Worm (Caenorhabditis elegans) whole organism, L4 larva: ENCODE data around the gene mxl-3.

Source experiments
- D1046.2 ChIP-seq: fragments of 200-800 bp; sonication (Bioruptor generic); IDR thresholded peaks from 2 replicates; pipeline ENCODE4 v1.3.6; 2022; ENCODE audit warnings: missing genetic modification characterization, missing compliant biosample characterization
- F44E2.7 ChIP-seq: fragments of 200-800 bp; sonication (Bioruptor generic); IDR thresholded peaks from 2 replicates; pipeline ENCODE4 v2.1.2; 2022; ENCODE audit warnings: missing genetic modification characterization, missing compliant biosample characterization
- T20F7.1 ChIP-seq: fragments of 200-800 bp; sonication (Bioruptor generic); optimal IDR thresholded peaks from 2 replicates; lab custom pipeline; 2018; ENCODE audit warnings: mild to moderate bottlenecking, missing genetic modification characterization, missing compliant biosample characterization
- T26A8.4 ChIP-seq: fragments of 200-800 bp; sonication (Bioruptor generic); IDR thresholded peaks from 2 replicates; pipeline ENCODE4 v1.3.6; 2022; ENCODE audit warnings: missing genetic modification characterization, missing compliant biosample characterization
- Y105C5A.15 ChIP-seq: fragments of 200-800 bp; sonication (Bioruptor generic); IDR thresholded peaks from 2 replicates; pipeline ENCODE4 v1.3.6; 2022; ENCODE audit warnings: missing genetic modification characterization, missing compliant biosample characterization
- Y5F2A.4 ChIP-seq: fragments of 200-800 bp; sonication (Bioruptor generic); optimal IDR thresholded peaks from 2 replicates; lab custom pipeline; 2018; ENCODE audit warnings: mild to moderate bottlenecking, missing genetic modification characterization, missing compliant biosample characterization
- ZK546.5 ChIP-seq, 2 experiments: sonication (generic microtip); optimal IDR thresholded peaks; 2 replicates each; lab custom pipeline; 2017; ENCODE audit warnings: missing biosample characterization in 2 of 2, missing genetic modification characterization in 2 of 2
- aha-1 ChIP-seq: fragments of 150-350 bp; peaks from one replicate; lab custom pipeline; 2014; ENCODE audit warnings: missing biosample characterization, missing genetic modification characterization
- arid-1 ChIP-seq: fragments of 200-800 bp; sonication (Bioruptor generic); conservative IDR thresholded peaks from 2 replicates; pipeline ENCODE4 v1.3.6; 2022; ENCODE audit warnings: missing genetic modification reagents, missing genetic modification characterization, missing compliant biosample characterization
- ceh-20 ChIP-seq: fragments of 200-800 bp; sonication (Bioruptor generic); IDR thresholded peaks from 2 replicates; pipeline ENCODE4 v1.3.6; 2022; ENCODE audit warnings: missing genetic modification reagents, missing genetic modification characterization, missing compliant biosample characterization
- ceh-44 ChIP-seq: fragments of 200-800 bp; sonication (Bioruptor generic); IDR thresholded peaks from 2 replicates; pipeline ENCODE4 v1.3.6; 2022; ENCODE audit warnings: missing genetic modification reagents, missing genetic modification characterization, missing compliant biosample characterization
- ctbp-1 ChIP-seq: fragments of 200-800 bp; sonication (Bioruptor generic); IDR thresholded peaks from 2 replicates; pipeline ENCODE4 v1.3.6; 2022; ENCODE audit warnings: missing genetic modification reagents, missing genetic modification characterization, missing compliant biosample characterization
- dmd-6 ChIP-seq: fragments of 200-800 bp; sonication (Bioruptor generic); IDR thresholded peaks from 2 replicates; pipeline ENCODE4 v1.3.6; 2022; ENCODE audit warnings: missing genetic modification reagents, missing genetic modification characterization, missing compliant biosample characterization
- duxl-1 ChIP-seq: sonication (generic microtip); optimal IDR thresholded peaks from 2 replicates; lab custom pipeline; 2016; ENCODE audit warnings: mild to moderate bottlenecking, missing genetic modification characterization, moderate library complexity, missing compliant biosample characterization; ENCODE audit not compliant: poor library complexity
- dve-1 ChIP-seq: sonication (generic microtip); optimal IDR thresholded peaks from 2 replicates; lab custom pipeline; 2017; ENCODE audit warnings: antibody characterized with exemption, mild to moderate bottlenecking, missing genetic modification characterization, missing compliant biosample characterization; ENCODE audit not compliant: insufficient read depth
- egl-27 ChIP-seq: sonication (generic microtip); optimal IDR thresholded peaks from 3 replicates; lab custom pipeline; 2017; ENCODE audit warnings: missing biosample characterization, missing genetic modification reagents, missing genetic modification characterization
- hlh-11 ChIP-seq: fragments of 200-800 bp; sonication (Bioruptor generic); optimal IDR thresholded peaks from 2 replicates; lab custom pipeline; 2018; ENCODE audit warnings: mild to moderate bottlenecking, missing genetic modification characterization, missing compliant biosample characterization
- hlh-30 ChIP-seq: sonication (generic microtip); optimal IDR thresholded peaks from 2 replicates; lab custom pipeline; 2017; ENCODE audit warnings: antibody characterized with exemption, mild to moderate bottlenecking, missing genetic modification characterization, missing compliant biosample characterization; ENCODE audit not compliant: insufficient read depth
- lim-7 ChIP-seq: fragments of 200-800 bp; sonication (Bioruptor generic); IDR thresholded peaks from 2 replicates; pipeline ENCODE4 v1.3.6; 2022; ENCODE audit warnings: missing genetic modification characterization, missing compliant biosample characterization
- lin-38 ChIP-seq: fragments of 200-800 bp; sonication (Bioruptor generic); IDR thresholded peaks from 2 replicates; pipeline ENCODE4 v1.3.6; 2022; ENCODE audit warnings: missing genetic modification reagents, missing genetic modification characterization, missing compliant biosample characterization
- mdl-1 ChIP-seq, 2 experiments: fragments of 150-350 bp in 1 of 2; sonication (generic microtip) in 1 of 2; optimal IDR thresholded peaks; 2 replicates each; lab custom pipeline; 2014 to 2017; ENCODE audit warnings: missing biosample characterization in 2 of 2, missing genetic modification characterization in 2 of 2
- mxl-2 ChIP-seq: fragments of 200-800 bp; sonication (Bioruptor generic); conservative IDR thresholded peaks from 2 replicates; pipeline ENCODE4 v1.3.6; 2022; ENCODE audit warnings: missing genetic modification reagents, missing genetic modification characterization, missing compliant biosample characterization
- mxl-3 ChIP-seq: fragments of 200-800 bp; sonication (Bioruptor generic); optimal IDR thresholded peaks from 2 replicates; lab custom pipeline; 2018; ENCODE audit warnings: mild to moderate bottlenecking, missing genetic modification characterization, missing compliant biosample characterization
- nhr-237 ChIP-seq: sonication (generic microtip); optimal IDR thresholded peaks from 2 replicates; lab custom pipeline; 2017; ENCODE audit warnings: missing biosample characterization, missing genetic modification characterization
- nhr-76 ChIP-seq: fragments of 150-350 bp; optimal IDR thresholded peaks from 2 replicates; lab custom pipeline; 2014; ENCODE audit warnings: missing biosample characterization, missing genetic modification characterization
- pha-4 ChIP-seq, 2 experiments: fragments of 150-350 bp in 1 of 2; fragments of 200-800 bp in 1 of 2; sonication (Bioruptor generic) in 1 of 2; IDR thresholded peaks in 1 of 2; optimal IDR thresholded peaks in 1 of 2; 2 replicates each; pipeline versions ENCODE4 v1.3.6 to Lab custom; 2014 to 2022; ENCODE audit warnings: missing genetic modification characterization in 2 of 2, missing genetic modification reagents in 2 of 2, missing biosample characterization in 1 of 2, missing compliant biosample characterization in 1 of 2
- snpc-1.2 ChIP-seq: fragments of 200-800 bp; sonication (Bioruptor generic); IDR thresholded peaks from 2 replicates; pipeline ENCODE4 v1.3.6; 2022; ENCODE audit warnings: missing genetic modification reagents, missing genetic modification characterization, missing compliant biosample characterization
- tra-1 ChIP-seq: fragments of 200-800 bp; sonication (Bioruptor generic); IDR thresholded peaks from 2 replicates; pipeline ENCODE4 v1.3.6; 2022; ENCODE audit warnings: missing genetic modification reagents, missing genetic modification characterization, missing compliant biosample characterization
- unc-62 ChIP-seq, 3 experiments: fragments of 150-350 bp in 1 of 3; sonication (generic microtip); optimal IDR thresholded peaks in 2 of 3; peaks in 1 of 3; 1 replicate in 1 of 3; 2 replicates in 2 of 3; lab custom pipeline; 2014 to 2017; ENCODE audit warnings: missing biosample characterization in 3 of 3, missing genetic modification characterization in 3 of 3, missing genetic modification reagents in 3 of 3, missing genotype in 1 of 3
- zfp-3 ChIP-seq: fragments of 200-800 bp; sonication (Bioruptor generic); conservative IDR thresholded peaks from 2 replicates; pipeline ENCODE4 v1.3.6; 2022; ENCODE audit warnings: missing genetic modification reagents, missing genetic modification characterization, missing compliant biosample characterization

mxl-3 gene

DNA sequence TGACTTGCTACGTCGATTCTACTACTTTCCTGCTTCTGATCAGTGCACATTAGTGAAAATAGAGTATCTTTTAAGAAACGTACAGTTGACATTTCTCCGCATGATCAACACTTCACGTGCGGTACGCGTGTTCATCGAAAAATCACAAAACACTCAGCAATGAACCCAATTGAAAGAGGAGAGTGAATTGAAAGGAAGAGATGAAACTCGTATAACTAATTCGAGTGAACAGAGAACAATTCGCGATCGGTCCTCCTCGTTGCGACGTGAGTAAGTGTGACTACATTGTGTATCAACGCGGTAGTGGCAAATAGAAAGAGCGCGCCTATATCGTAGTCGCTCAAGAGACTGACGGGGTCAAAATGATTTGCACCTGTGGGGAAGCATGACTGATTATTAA is 2.9 kb upstream of the mxl-3 start (continued):
- TF ChIP-seq Y105C5A.15 (GFP tag; lab: Robert Waterston, UW) (no peak), unc-62 (GFP tag; optimal IDR thresholded peaks at IDR 0.05 in 1 of 2; lab: Kevin White, UChicago) (peak in 1 of 2 experiments; percentile 85), unc-62 (tag; optimal IDR thresholded peaks at IDR 0.05; lab: Kevin White, UChicago) (no peak), egl-27 (tag; lab: Kevin White, UChicago) (no peak), mdl-1 (tag; optimal IDR thresholded peaks at IDR 0.05; lab: Kevin White, UChicago) (peak; percentile 39 to 85), T26A8.4 (GFP tag; lab: Robert Waterston, UW) (peak; percentile 52), nhr-237 (tag; lab: Kevin White, UChicago) (no peak), nhr-76 (tag; lab: Kevin White, UChicago) (no peak), ZK546.5 (tag; optimal IDR thresholded peaks at IDR 0.05; lab: Kevin White, UChicago) (no peak), ceh-20 (peak; percentile 34; the same call in 1 of the 2 replicates), D1046.2 (GFP tag; lab: Robert Waterston, UW) (no peak), lim-7 (GFP tag; lab: Robert Waterston, UW) (no peak), Y5F2A.4 (GFP tag; lab: Kevin White, UChicago) (no peak), arid-1 (no peak), mxl-2 (GFP tag; lab: Robert Waterston, UW) (peak; percentile 99), dmd-6 (GFP tag; lab: Robert Waterston, UW) (peak; percentile 97)

DNA sequence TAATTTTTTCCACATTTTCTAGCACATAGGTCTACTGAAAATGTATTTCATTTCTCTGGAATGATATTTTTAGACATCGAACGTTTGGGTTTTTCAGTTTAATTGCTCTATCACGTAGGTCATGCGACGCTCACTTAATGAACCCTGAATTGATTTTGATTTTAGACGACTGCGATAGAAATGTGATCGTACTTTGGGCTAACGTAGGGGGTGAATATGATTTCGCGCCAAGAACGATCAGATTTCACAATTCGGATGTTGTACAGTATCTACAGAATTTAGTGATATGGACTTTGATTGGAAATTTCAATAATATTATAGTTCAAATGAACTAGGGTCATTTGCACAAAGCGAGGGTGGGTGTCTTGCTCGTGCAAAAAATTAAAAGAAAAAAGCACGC is 1.6 kb upstream of the mxl-3 start:
- TF ChIP-seq hlh-11 (tag; lab: Kevin White, UChicago), result peak; percentile 21
- peak; percentile 49 for TF ChIP-seq dmd-6 (GFP tag; lab: Robert Waterston, UW)
- TF ChIP-seq ceh-44, result no peak
- peak; percentile 24 for TF ChIP-seq dve-1 (tag; lab: Kevin White, UChicago)
- peak; percentile 28 for TF ChIP-seq hlh-30 (tag; lab: Kevin White, UChicago)

ce11 chrX:13350123-13350798 is 343 bp downstream of the mxl-3 start:
- TF ChIP-seq tra-1 (GFP tag; lab: Robert Waterston, UW) (0 out of 2 replicates have a peak, but pooled peaks have one; percentile 5), mxl-3 (GFP tag; lab: Kevin White, UChicago) (peak; percentile 16), pha-4 (GFP tag; IDR thresholded peaks at IDR 0.05; lab: Robert Waterston, UW) (no peak), pha-4 (tag; optimal IDR thresholded peaks at IDR 0.05; lab: Kevin White, UChicago) (no peak), T20F7.1 (peak; percentile 10), unc-62 (GFP tag; optimal IDR thresholded peaks at IDR 0.05 in 1 of 2; lab: Kevin White, UChicago) (peak in 1 of 2 experiments; percentile 53), unc-62 (tag; optimal IDR thresholded peaks at IDR 0.05; lab: Kevin White, UChicago) (no peak), zfp-3 (GFP tag; lab: Robert Waterston, UW) (no peak), snpc-1.2 (peak; percentile 9; the same call in 1 of the 2 replicates), T26A8.4 (GFP tag; lab: Robert Waterston, UW) (peak; percentile 54), F44E2.7 (GFP tag; lab: Robert Waterston, UW) (no peak), lin-38 (peak; percentile 41), aha-1 (tag; lab: Kevin White, UChicago) (peak; percentile 7), ctbp-1 (GFP tag; lab: Robert Waterston, UW) (peak; percentile 21; the same call in 1 of the 2 replicates), duxl-1 (tag; lab: Kevin White, UChicago) (peak; percentile 21)
